Worm (Caenorhabditis elegans) whole organism, late embryonic: ENCODE results near the gene ZK616.2.

Source experiments
- C38D4.7 ChIP-seq: fragments of 200-800 bp; sonication (Bioruptor generic); optimal IDR thresholded peaks from 2 replicates; lab custom pipeline; 2018; ENCODE audit warnings: mild to moderate bottlenecking, missing genetic modification characterization, moderate library complexity, missing compliant biosample characterization
- F13H6.1 ChIP-seq: sonication (generic microtip); optimal IDR thresholded peaks from 2 replicates; lab custom pipeline; 2016; ENCODE audit warnings: missing genetic modification characterization, missing compliant biosample characterization
- K02D7.2 ChIP-seq: sonication (generic microtip); optimal IDR thresholded peaks from 2 replicates; lab custom pipeline; 2017; ENCODE audit warnings: mild to moderate bottlenecking, missing genetic modification characterization, missing compliant biosample characterization
- K09A11.1 ChIP-seq: sonication (generic microtip); optimal IDR thresholded peaks from 2 replicates; lab custom pipeline; 2017; ENCODE audit warnings: antibody characterized with exemption, mild to moderate bottlenecking, missing genetic modification characterization, missing compliant biosample characterization; ENCODE audit not compliant: insufficient read depth
- T23F11.4 ChIP-seq: fragments of 200-800 bp; sonication (Bioruptor generic); optimal IDR thresholded peaks from 2 replicates; lab custom pipeline; 2018; ENCODE audit warnings: mild to moderate bottlenecking, missing genetic modification characterization, missing compliant biosample characterization
- Y22D7AL.16 ChIP-seq: sonication (generic microtip); optimal IDR thresholded peaks from 2 replicates; lab custom pipeline; 2016; ENCODE audit warnings: missing genetic modification characterization, missing compliant biosample characterization
- ama-1 ChIP-seq: fragments of 150-350 bp; optimal IDR thresholded peaks from 2 replicates; lab custom pipeline; 2014
- ceh-14 ChIP-seq: sonication (generic microtip); optimal IDR thresholded peaks from 2 replicates; lab custom pipeline; 2016; ENCODE audit warnings: missing genotype, missing genetic modification characterization, missing compliant biosample characterization
- ceh-2 ChIP-seq: sonication (generic microtip); optimal IDR thresholded peaks from 2 replicates; lab custom pipeline; 2016; ENCODE audit warnings: missing genotype, missing genetic modification characterization, missing compliant biosample characterization
- ceh-24 ChIP-seq: sonication (generic microtip); optimal IDR thresholded peaks from 2 replicates; lab custom pipeline; 2016; ENCODE audit warnings: mild to moderate bottlenecking, missing genetic modification characterization, missing compliant biosample characterization
- ceh-30 ChIP-seq: fragments of 150-350 bp; optimal IDR thresholded peaks from 2 replicates; lab custom pipeline; 2014; ENCODE audit warnings: missing biosample characterization, missing genetic modification characterization
- ceh-31 ChIP-seq: sonication (generic microtip); optimal IDR thresholded peaks from 2 replicates; lab custom pipeline; 2016; ENCODE audit warnings: missing genetic modification characterization, missing compliant biosample characterization
- ceh-34 ChIP-seq: sonication (generic microtip); optimal IDR thresholded peaks from 2 replicates; lab custom pipeline; 2016; ENCODE audit warnings: mild to moderate bottlenecking, missing genetic modification characterization, missing compliant biosample characterization
- ceh-48 ChIP-seq: sonication (generic microtip); optimal IDR thresholded peaks from 2 replicates; lab custom pipeline; 2016; ENCODE audit warnings: missing genetic modification characterization, inconsistent platforms, missing compliant biosample characterization
- ceh-6 ChIP-seq: fragments of 200-800 bp; sonication (Bioruptor generic); optimal IDR thresholded peaks from 2 replicates; lab custom pipeline; 2018; ENCODE audit warnings: mild to moderate bottlenecking, missing genetic modification characterization, missing compliant biosample characterization
- che-1 ChIP-seq: sonication (generic microtip); optimal IDR thresholded peaks from 2 replicates; lab custom pipeline; 2016; ENCODE audit warnings: mild to moderate bottlenecking, missing genetic modification characterization, missing compliant biosample characterization
- dmd-4 ChIP-seq: sonication (generic microtip); optimal IDR thresholded peaks from 2 replicates; lab custom pipeline; 2016; ENCODE audit warnings: borderline replicate concordance, missing genetic modification characterization, missing compliant biosample characterization
- elt-2 ChIP-seq: sonication (generic microtip); optimal IDR thresholded peaks from 2 replicates; lab custom pipeline; 2016; ENCODE audit warnings: missing genetic modification reagents, missing genetic modification characterization, missing compliant biosample characterization
- elt-4 ChIP-seq: sonication (generic microtip); optimal IDR thresholded peaks from 2 replicates; lab custom pipeline; 2016; ENCODE audit warnings: missing genetic modification characterization, missing compliant biosample characterization
- ets-4 ChIP-seq: sonication (generic microtip); optimal IDR thresholded peaks from 2 replicates; lab custom pipeline; 2016; ENCODE audit warnings: missing genetic modification characterization, missing compliant biosample characterization
- eyg-1 ChIP-seq: sonication (generic microtip); optimal IDR thresholded peaks from 2 replicates; lab custom pipeline; 2016; ENCODE audit warnings: missing genotype, missing genetic modification characterization, missing compliant biosample characterization
- fkh-10 ChIP-seq: fragments of 150-350 bp; optimal IDR thresholded peaks from 2 replicates; lab custom pipeline; 2014; ENCODE audit warnings: missing biosample characterization, missing genetic modification reagents, missing genetic modification characterization
- fkh-6 ChIP-seq: sonication (generic microtip); optimal IDR thresholded peaks from 2 replicates; lab custom pipeline; 2016; ENCODE audit warnings: missing genetic modification characterization, missing compliant biosample characterization
- hlh-13 ChIP-seq: fragments of 200-800 bp; sonication (Bioruptor generic); optimal IDR thresholded peaks from 2 replicates; lab custom pipeline; 2018; ENCODE audit warnings: mild to moderate bottlenecking, missing genetic modification characterization, missing compliant biosample characterization
- hlh-15 ChIP-seq: sonication (generic microtip); optimal IDR thresholded peaks from 2 replicates; lab custom pipeline; 2016; ENCODE audit warnings: missing genetic modification characterization, missing compliant biosample characterization
- hlh-30 ChIP-seq: sonication (generic microtip); optimal IDR thresholded peaks from 2 replicates; lab custom pipeline; 2017; ENCODE audit warnings: antibody characterized with exemption, missing genetic modification characterization, missing compliant biosample characterization; ENCODE audit not compliant: insufficient read depth
- hlh-6 ChIP-seq: sonication (generic microtip); optimal IDR thresholded peaks from 2 replicates; lab custom pipeline; 2016; ENCODE audit warnings: missing genotype, missing genetic modification characterization, missing compliant biosample characterization
- lim-6 ChIP-seq: sonication (generic microtip); optimal IDR thresholded peaks from 2 replicates; lab custom pipeline; 2016; ENCODE audit warnings: missing genetic modification characterization, missing compliant biosample characterization
- lin-11 ChIP-seq: fragments of 200-800 bp; sonication (Bioruptor generic); optimal IDR thresholded peaks from 2 replicates; lab custom pipeline; 2018; ENCODE audit warnings: mild to moderate bottlenecking, missing genetic modification characterization, missing compliant biosample characterization
- madf-2 ChIP-seq: sonication (generic microtip); optimal IDR thresholded peaks from 2 replicates; lab custom pipeline; 2017; ENCODE audit warnings: missing genetic modification characterization, missing compliant biosample characterization
- nfya-1 ChIP-seq: sonication (generic microtip); optimal IDR thresholded peaks from 2 replicates; lab custom pipeline; 2017; ENCODE audit warnings: missing genetic modification characterization, mild to moderate bottlenecking, missing compliant biosample characterization, antibody characterized with exemption, moderate library complexity
- nhr-232 ChIP-seq: sonication (generic microtip); optimal IDR thresholded peaks from 2 replicates; lab custom pipeline; 2016; ENCODE audit warnings: missing genetic modification characterization, missing compliant biosample characterization
- odd-2 ChIP-seq: sonication (generic microtip); optimal IDR thresholded peaks from 2 replicates; lab custom pipeline; 2017; ENCODE audit warnings: antibody characterized with exemption, mild to moderate bottlenecking, missing genetic modification characterization, missing compliant biosample characterization
- pag-3 ChIP-seq: sonication (generic microtip); optimal IDR thresholded peaks from 2 replicates; lab custom pipeline; 2016; ENCODE audit warnings: missing compliant biosample characterization, missing genetic modification characterization, borderline replicate concordance
- pat-9 ChIP-seq: fragments of 200-800 bp; sonication (Bioruptor generic); optimal IDR thresholded peaks from 2 replicates; lab custom pipeline; 2018; ENCODE audit warnings: mild to moderate bottlenecking, missing genetic modification characterization, moderate library complexity, missing compliant biosample characterization
- pax-1 ChIP-seq: fragments of 150-350 bp; optimal IDR thresholded peaks from 2 replicates; lab custom pipeline; 2014; ENCODE audit warnings: missing biosample characterization, missing genetic modification characterization
- pha-2 ChIP-seq: sonication (generic microtip); optimal IDR thresholded peaks from 2 replicates; lab custom pipeline; 2017; ENCODE audit warnings: mild to moderate bottlenecking, missing genetic modification characterization, missing compliant biosample characterization
- pqm-1 ChIP-seq: sonication (generic microtip); optimal IDR thresholded peaks from 2 replicates; lab custom pipeline; 2016; ENCODE audit warnings: missing genetic modification characterization, missing compliant biosample characterization
- pros-1 ChIP-seq: fragments of 150-350 bp; optimal IDR thresholded peaks from 2 replicates; lab custom pipeline; 2014; ENCODE audit warnings: missing biosample characterization, missing genetic modification reagents, missing genetic modification characterization
- ref-2 ChIP-seq: sonication (generic microtip); optimal IDR thresholded peaks from 2 replicates; lab custom pipeline; 2016; ENCODE audit warnings: missing genetic modification characterization, missing compliant biosample characterization
- rnt-1 ChIP-seq: sonication (generic microtip); optimal IDR thresholded peaks from 2 replicates; lab custom pipeline; 2016; ENCODE audit warnings: missing genetic modification characterization, missing compliant biosample characterization
- sdc-2 ChIP-seq: sonication (generic microtip); optimal IDR thresholded peaks from 2 replicates; lab custom pipeline; 2016; ENCODE audit warnings: missing genotype, missing genetic modification characterization, missing compliant biosample characterization
- sox-4 ChIP-seq: sonication (generic microtip); optimal IDR thresholded peaks from 2 replicates; lab custom pipeline; 2017; ENCODE audit warnings: mild to moderate bottlenecking, missing genetic modification characterization, inconsistent platforms, missing compliant biosample characterization
- syd-9 ChIP-seq: sonication (generic microtip); optimal IDR thresholded peaks from 2 replicates; lab custom pipeline; 2016; ENCODE audit warnings: mild to moderate bottlenecking, missing genetic modification characterization, moderate library complexity, missing compliant biosample characterization
- tbx-2 ChIP-seq: sonication (generic microtip); optimal IDR thresholded peaks from 2 replicates; lab custom pipeline; 2016; ENCODE audit warnings: missing genetic modification characterization, missing compliant biosample characterization
- tbx-7 ChIP-seq: sonication (generic microtip); optimal IDR thresholded peaks from 2 replicates; lab custom pipeline; 2016; ENCODE audit warnings: missing genotype, missing genetic modification characterization, missing compliant biosample characterization
- ttx-3 ChIP-seq: sonication (generic microtip); optimal IDR thresholded peaks from 2 replicates; lab custom pipeline; 2016; ENCODE audit warnings: missing genetic modification reagents, missing genetic modification characterization, missing compliant biosample characterization
- unc-3 ChIP-seq, 2 experiments: fragments of 200-800 bp in 1 of 2; sonication (Bioruptor generic) in 1 of 2; sonication (generic microtip) in 1 of 2; conservative IDR thresholded peaks in 1 of 2; optimal IDR thresholded peaks in 1 of 2; 2 replicates each; pipeline versions ENCODE4 v1.3.6 to Lab custom; 2016 to 2022; ENCODE audit warnings: missing compliant biosample characterization in 2 of 2, missing genetic modification characterization in 2 of 2, missing genetic modification reagents in 1 of 2
- unc-42 ChIP-seq: sonication (generic microtip); optimal IDR thresholded peaks from 2 replicates; lab custom pipeline; 2016; ENCODE audit warnings: missing genotype, missing genetic modification characterization, missing compliant biosample characterization
- unc-55 ChIP-seq: sonication (generic microtip); optimal IDR thresholded peaks from 2 replicates; lab custom pipeline; 2017; ENCODE audit warnings: missing biosample characterization, missing genetic modification reagents, missing genetic modification characterization
- unc-86 ChIP-seq: sonication (generic microtip); optimal IDR thresholded peaks from 2 replicates; lab custom pipeline; 2016; ENCODE audit warnings: missing genetic modification characterization, missing compliant biosample characterization
- zip-5 ChIP-seq: sonication (generic microtip); optimal IDR thresholded peaks from 2 replicates; lab custom pipeline; 2016; ENCODE audit warnings: missing genetic modification characterization, missing compliant biosample characterization

ZK616.2 gene

ce11 chrIV:5368860-5369259 lies 28.8 kb upstream of the ZK616.2 start:
- peak; percentile 16 for TF ChIP-seq tbx-2 (tag; lab: Kevin White, UChicago)
- no peak for TF ChIP-seq fkh-10 (GFP tag; lab: Kevin White, UChicago)
- TF ChIP-seq ceh-2 (tag; lab: Kevin White, UChicago): no peak
- TF ChIP-seq ceh-48 (tag; lab: Kevin White, UChicago): peak; percentile 66
- peak; percentile 4 for TF ChIP-seq unc-42 (tag; lab: Kevin White, UChicago)
- no peak for TF ChIP-seq unc-86 (tag; lab: Kevin White, UChicago)
- no peak for TF ChIP-seq unc-55 (GFP tag; lab: Kevin White, UChicago)
- TF ChIP-seq Y22D7AL.16 (tag; lab: Kevin White, UChicago): no peak
- no peak for TF ChIP-seq odd-2 (tag; lab: Kevin White, UChicago)
- TF ChIP-seq madf-2: no peak
- TF ChIP-seq zip-5 (tag; lab: Kevin White, UChicago): no peak
- TF ChIP-seq pax-1 (tag; lab: Kevin White, UChicago): no peak
- TF ChIP-seq lin-11 (tag; lab: Kevin White, UChicago): no peak
- TF ChIP-seq rnt-1: peak; percentile 16
- no peak for TF ChIP-seq ets-4 (tag; lab: Kevin White, UChicago)
- no peak for TF ChIP-seq tbx-7 (tag; lab: Kevin White, UChicago)
- no peak for TF ChIP-seq nhr-232 (tag; lab: Kevin White, UChicago)
- TF ChIP-seq pros-1: no peak
- TF ChIP-seq lim-6 (tag; lab: Kevin White, UChicago): no peak
- TF ChIP-seq ama-1 (lab: Kevin White, UChicago): no peak
- no peak for TF ChIP-seq ceh-14 (tag; lab: Kevin White, UChicago)
- TF ChIP-seq nfya-1 (tag; lab: Kevin White, UChicago): peak; percentile 47
- TF ChIP-seq sox-4 (tag; lab: Kevin White, UChicago): no peak
- TF ChIP-seq ttx-3: no peak
- no peak for TF ChIP-seq pat-9 (tag; lab: Kevin White, UChicago)
- TF ChIP-seq hlh-15 (tag; lab: Kevin White, UChicago): no peak
- no peak for TF ChIP-seq unc-3 (GFP tag; conservative IDR thresholded peaks at IDR 0.05; lab: Robert Waterston, UW)
- no peak for TF ChIP-seq unc-3 (tag; optimal IDR thresholded peaks at IDR 0.05; lab: Kevin White, UChicago)
- no peak for TF ChIP-seq ceh-30 (tag; lab: Kevin White, UChicago)
- no peak for TF ChIP-seq ceh-6 (GFP tag; lab: Kevin White, UChicago)
- no peak for TF ChIP-seq fkh-6
- TF ChIP-seq dmd-4: no peak
- TF ChIP-seq hlh-6 (tag; lab: Kevin White, UChicago): no peak
- no peak for TF ChIP-seq eyg-1 (tag; lab: Kevin White, UChicago)
- no peak for TF ChIP-seq hlh-13 (GFP tag; lab: Kevin White, UChicago)
- peak; percentile 13 for TF ChIP-seq syd-9
- TF ChIP-seq che-1 (tag; lab: Kevin White, UChicago): no peak
- no peak for TF ChIP-seq pha-2 (tag; lab: Kevin White, UChicago)
- TF ChIP-seq T23F11.4 (GFP tag; lab: Kevin White, UChicago): no peak
- peak; percentile 41 for TF ChIP-seq ceh-31
- no peak for TF ChIP-seq pqm-1 (tag; lab: Kevin White, UChicago)
- TF ChIP-seq elt-2 (tag; lab: Kevin White, UChicago): no peak
- no peak for TF ChIP-seq F13H6.1 (tag; lab: Kevin White, UChicago)
- no peak for TF ChIP-seq hlh-30 (tag; lab: Kevin White, UChicago)
- TF ChIP-seq ceh-24 (tag; lab: Kevin White, UChicago): no peak
- TF ChIP-seq ref-2: no peak
- no peak for TF ChIP-seq K09A11.1 (tag; lab: Kevin White, UChicago)
- TF ChIP-seq sdc-2 (tag; lab: Kevin White, UChicago): no peak
- TF ChIP-seq pag-3: no peak
- TF ChIP-seq C38D4.7 (GFP tag; lab: Kevin White, UChicago): no peak
- TF ChIP-seq elt-4: no peak
- peak; percentile 58 for TF ChIP-seq ceh-34 (tag; lab: Kevin White, UChicago)
- TF ChIP-seq K02D7.2: no peak
